Fruit fly (Drosophila melanogaster): ENCODE results near the gene CG13760.

CG13760 gene

DNA sequence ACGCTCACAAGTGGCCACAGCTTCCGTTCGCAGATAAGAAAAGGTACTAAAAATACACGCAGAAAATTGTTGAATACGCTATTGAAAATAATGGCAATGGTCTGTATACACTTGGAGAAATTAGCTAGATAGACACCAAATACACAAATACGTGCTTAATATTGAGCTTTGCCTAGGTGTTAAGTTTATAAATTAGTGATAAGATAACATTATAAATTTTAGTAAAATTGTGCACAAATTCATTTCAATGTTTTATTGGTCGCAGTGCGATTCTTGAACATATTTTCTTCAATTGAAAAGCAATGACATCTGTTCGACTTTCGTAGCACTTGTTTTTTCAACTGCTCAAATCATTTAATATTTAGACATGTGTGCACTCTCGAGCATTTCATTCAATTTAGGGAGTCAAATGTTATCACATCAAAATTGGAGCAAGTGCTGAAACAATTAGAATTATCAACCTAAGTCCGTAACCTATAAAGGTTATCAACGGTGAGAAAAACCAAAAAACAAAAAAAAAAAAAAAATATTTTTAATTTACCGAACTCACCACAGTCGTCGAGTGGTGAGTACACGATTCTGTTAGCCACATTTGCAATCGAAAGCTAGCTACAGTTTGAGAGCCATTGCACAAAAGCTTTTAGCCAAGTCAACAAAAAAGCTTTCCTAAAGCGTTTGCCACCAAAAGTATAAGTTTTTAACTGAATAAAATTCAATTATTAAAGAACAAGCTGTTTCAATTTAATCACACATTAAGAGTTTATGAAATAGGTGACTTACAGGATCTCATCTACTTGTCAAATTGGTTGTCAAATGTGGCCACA is 38.6 kb downstream of the CG13760 start:
- no peak for TF ChIP-seq usp (GFP tag; optimal IDR thresholded peaks at IDR 0.05)
- no peak for TF ChIP-seq EcR (GFP tag; optimal IDR thresholded peaks at IDR 0.05)
- no peak for TF ChIP-seq pan (optimal IDR thresholded peaks at IDR 0.05)
- TF ChIP-seq psq (optimal IDR thresholded peaks at IDR 0.05): no peak
- no peak for TF ChIP-seq Dll (optimal IDR thresholded peaks at IDR 0.05)
- no peak for TF ChIP-seq CG8478 (optimal IDR thresholded peaks at IDR 0.05)

DNA sequence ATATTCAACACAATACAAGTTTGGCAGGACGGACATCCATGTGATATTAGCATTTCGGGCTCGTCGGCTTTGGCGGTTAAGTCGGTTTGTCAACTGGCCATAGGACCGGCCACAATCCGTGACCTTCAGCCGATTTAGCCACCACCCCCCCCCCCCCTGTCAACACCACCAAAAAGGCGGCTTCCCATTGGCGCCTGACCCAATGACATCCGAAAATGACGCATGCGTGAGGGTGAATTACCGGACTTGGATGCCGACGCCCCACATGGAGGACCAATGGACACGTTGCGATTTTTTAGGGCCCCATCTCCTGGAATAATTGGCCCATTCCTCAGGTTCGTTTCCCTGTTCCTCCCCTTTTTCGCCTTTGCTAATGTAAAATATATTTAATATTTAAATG is 39.2 kb downstream of the CG13760 start:
- TF ChIP-seq CG8478 (optimal IDR thresholded peaks at IDR 0.05) (no peak), EcR (GFP tag; optimal IDR thresholded peaks at IDR 0.05) (no peak), psq (optimal IDR thresholded peaks at IDR 0.05) (no peak), usp (GFP tag; optimal IDR thresholded peaks at IDR 0.05) (no peak), pan (optimal IDR thresholded peaks at IDR 0.05) (no peak), Dll (optimal IDR thresholded peaks at IDR 0.05) (no peak)

DNA sequence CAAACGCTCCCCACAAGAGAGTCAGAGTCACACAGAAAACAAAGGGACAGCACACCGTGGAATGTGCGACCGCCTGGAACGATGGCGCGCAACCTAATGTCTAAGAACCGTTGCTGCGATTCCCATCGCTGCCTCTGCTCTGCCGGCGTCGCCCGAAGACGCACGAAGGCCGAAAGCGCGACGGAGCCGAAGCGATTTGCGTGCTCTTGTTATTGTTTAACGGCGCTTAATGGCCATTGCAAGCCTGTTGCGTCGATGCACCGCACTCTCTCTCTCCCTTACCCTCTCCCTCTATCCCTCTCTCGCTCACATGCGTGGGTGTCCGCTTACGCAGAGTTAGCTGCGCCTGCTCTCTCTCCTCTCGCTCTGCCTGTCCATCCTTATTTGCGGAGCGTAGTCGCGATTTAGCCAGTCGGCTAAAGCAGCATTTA is 40.2 kb downstream of the CG13760 start, which contains the start of gene trol:
TSS of gene trol (minus strand) at position 100 of the 431 bp plus-strand sequence.
- TF ChIP-seq pan (optimal IDR thresholded peaks at IDR 0.05): no peak
- TF ChIP-seq Dll (optimal IDR thresholded peaks at IDR 0.05): peak; percentile 88
- no peak for TF ChIP-seq usp (GFP tag; optimal IDR thresholded peaks at IDR 0.05)

DNA sequence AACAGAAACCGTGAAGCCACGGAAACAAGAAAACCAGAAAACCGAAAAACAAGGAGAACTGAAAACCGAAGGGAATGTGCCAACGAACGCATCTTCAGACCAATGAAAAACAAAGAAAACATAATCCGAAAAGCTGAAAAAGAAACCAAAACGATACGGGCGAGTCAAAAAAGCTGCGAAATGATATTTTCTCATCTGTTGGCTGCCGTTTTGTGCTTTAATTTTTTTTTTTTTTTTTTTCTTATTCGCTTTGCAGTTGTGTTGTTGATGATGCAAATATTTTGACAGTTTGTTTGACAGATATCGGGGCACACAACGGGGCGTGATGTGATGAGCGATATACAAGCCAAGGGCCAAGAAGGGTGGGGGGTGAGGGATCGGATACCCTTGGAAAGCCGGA is 43.0 kb downstream of the CG13760 start:
- no peak for TF ChIP-seq usp (GFP tag; optimal IDR thresholded peaks at IDR 0.05)
- TF ChIP-seq psq (optimal IDR thresholded peaks at IDR 0.05): no peak
- TF ChIP-seq CG8478 (optimal IDR thresholded peaks at IDR 0.05): no peak
- TF ChIP-seq Dll (optimal IDR thresholded peaks at IDR 0.05): no peak
- TF ChIP-seq EcR (GFP tag; optimal IDR thresholded peaks at IDR 0.05): no peak
- TF ChIP-seq pan (optimal IDR thresholded peaks at IDR 0.05): no peak

DNA sequence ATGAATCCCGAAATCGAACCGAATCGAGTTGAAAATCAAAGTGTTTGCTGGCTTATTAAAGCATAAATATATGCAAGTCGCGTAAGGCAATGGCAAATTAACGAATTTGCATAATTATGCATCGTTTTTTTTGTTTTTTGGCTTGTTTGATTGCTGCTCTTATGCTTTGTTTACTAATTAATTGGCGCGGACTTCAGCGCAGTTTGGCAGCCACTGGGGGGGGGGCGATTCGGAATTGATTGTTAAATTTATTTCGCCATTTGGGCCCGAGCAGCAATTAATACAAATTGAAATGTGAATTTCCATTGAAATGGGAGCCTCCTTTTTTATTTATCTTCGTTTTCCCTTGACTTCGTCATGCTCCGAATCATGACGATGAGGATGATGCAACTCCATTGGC is 46.0 kb downstream of the CG13760 start:
- TF ChIP-seq EcR (GFP tag; optimal IDR thresholded peaks at IDR 0.05) (no peak), CG8478 (optimal IDR thresholded peaks at IDR 0.05) (no peak), usp (GFP tag; optimal IDR thresholded peaks at IDR 0.05) (no peak), pan (optimal IDR thresholded peaks at IDR 0.05) (no peak), psq (optimal IDR thresholded peaks at IDR 0.05) (no peak), Dll (optimal IDR thresholded peaks at IDR 0.05) (no peak)

DNA sequence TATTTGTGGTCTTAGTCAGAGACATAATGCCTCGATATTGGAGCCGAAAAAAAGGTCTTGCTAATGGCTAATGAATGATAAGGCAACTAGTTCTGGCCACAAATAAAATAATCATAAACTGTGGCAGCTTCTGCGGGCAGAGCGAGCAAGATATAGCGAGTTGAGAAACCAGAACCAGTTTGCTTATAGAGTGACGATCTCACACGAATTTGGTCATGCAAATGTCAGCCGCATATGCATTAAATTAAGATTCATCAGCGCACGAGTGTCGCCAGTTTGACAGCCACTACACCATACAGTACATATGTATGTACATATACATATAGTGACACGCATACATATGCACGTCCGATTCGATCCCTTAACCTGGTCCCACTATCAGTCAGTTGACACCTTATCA is 47.1 kb downstream of the CG13760 start:
- no peak for TF ChIP-seq EcR (GFP tag; optimal IDR thresholded peaks at IDR 0.05)
- no peak for TF ChIP-seq psq (optimal IDR thresholded peaks at IDR 0.05)
- no peak for TF ChIP-seq usp (GFP tag; optimal IDR thresholded peaks at IDR 0.05)
- TF ChIP-seq pan (optimal IDR thresholded peaks at IDR 0.05): no peak
- no peak for TF ChIP-seq Dll (optimal IDR thresholded peaks at IDR 0.05)
- TF ChIP-seq CG8478 (optimal IDR thresholded peaks at IDR 0.05): no peak

DNA sequence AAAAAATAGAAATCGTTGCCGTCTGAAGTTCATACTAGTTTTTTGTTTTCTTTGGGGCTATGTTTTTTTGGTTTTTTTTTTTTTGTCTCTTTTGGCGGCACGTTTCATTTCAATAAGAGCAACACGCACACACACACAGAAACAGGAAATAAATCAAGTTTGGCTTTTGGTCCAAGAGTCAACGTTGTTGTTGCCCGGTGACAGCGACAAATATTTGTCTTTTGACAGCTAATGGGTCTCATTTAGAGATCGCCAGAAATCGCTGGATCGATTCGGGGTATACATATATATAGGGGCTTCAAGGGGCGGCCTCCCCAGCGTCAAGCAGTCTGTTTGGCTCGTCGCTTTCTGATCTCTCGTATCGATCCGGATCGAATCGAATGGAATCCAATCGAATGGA is 48.1 kb downstream of the CG13760 start:
- no peak for TF ChIP-seq EcR (GFP tag; optimal IDR thresholded peaks at IDR 0.05)
- TF ChIP-seq psq (optimal IDR thresholded peaks at IDR 0.05): no peak
- no peak for TF ChIP-seq pan (optimal IDR thresholded peaks at IDR 0.05)
- no peak for TF ChIP-seq usp (GFP tag; optimal IDR thresholded peaks at IDR 0.05)
- no peak for TF ChIP-seq Dll (optimal IDR thresholded peaks at IDR 0.05)
- no peak for TF ChIP-seq CG8478 (optimal IDR thresholded peaks at IDR 0.05)

DNA sequence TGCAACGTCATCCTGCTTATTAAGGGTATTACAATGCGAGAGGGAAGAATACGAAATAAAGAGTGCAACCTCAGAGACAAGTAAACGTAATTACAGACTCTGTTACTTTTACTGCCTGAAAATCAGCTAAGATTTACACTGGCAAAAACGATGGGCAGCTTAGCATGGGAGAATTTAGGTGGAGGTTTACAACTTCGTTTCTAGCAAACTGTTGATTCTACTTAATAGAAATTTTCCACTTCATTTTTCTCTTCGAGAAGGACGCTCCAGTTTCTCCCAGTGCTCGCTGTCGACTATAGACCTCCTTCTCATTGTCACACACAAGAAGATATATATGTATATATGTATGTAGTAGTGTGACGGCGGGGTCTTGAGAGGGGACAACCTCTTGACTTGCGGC is 49.4 kb downstream of the CG13760 start:
- no peak for TF ChIP-seq usp (GFP tag; optimal IDR thresholded peaks at IDR 0.05)
- no peak for TF ChIP-seq CG8478 (optimal IDR thresholded peaks at IDR 0.05)

DNA sequence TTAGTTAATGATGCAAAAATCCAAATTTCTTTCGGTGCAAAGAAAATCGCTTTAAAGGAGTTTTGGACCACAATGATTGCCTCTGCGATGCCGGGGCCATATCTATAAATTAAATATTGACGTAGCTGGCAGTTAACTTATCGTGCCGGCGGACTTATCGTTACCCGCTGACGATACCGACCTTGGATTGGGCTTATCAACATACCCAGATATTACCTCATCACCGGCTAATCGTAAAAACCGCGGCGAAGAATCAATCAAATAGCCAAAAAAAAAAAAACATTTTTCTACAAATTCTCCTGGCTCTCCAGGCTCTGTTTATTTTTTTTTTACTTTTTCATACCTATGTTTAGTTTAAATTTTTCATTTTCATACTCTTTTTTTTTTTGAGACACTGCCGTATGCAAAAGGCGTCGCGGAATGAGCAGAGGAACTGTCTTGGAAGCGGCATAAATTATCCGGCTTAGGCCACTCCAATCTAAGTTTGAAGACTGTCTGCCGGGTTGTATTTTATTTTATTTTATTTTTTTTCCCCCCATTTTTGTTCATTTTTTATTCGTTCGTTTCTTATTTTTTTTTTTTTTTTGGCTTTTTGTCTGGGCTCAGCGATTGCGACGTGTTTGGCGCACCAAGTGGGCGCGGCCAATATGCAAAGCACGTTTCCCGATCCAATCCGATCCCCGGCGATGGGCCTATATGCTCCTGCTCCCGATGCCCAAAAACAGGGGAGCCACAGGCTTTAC is 50.4 kb downstream of the CG13760 start:
- TF ChIP-seq usp (GFP tag; optimal IDR thresholded peaks at IDR 0.05) (no peak), psq (optimal IDR thresholded peaks at IDR 0.05) (no peak), CG8478 (optimal IDR thresholded peaks at IDR 0.05) (no peak), Dll (optimal IDR thresholded peaks at IDR 0.05) (no peak), EcR (GFP tag; optimal IDR thresholded peaks at IDR 0.05) (no peak), pan (optimal IDR thresholded peaks at IDR 0.05) (no peak)

DNA sequence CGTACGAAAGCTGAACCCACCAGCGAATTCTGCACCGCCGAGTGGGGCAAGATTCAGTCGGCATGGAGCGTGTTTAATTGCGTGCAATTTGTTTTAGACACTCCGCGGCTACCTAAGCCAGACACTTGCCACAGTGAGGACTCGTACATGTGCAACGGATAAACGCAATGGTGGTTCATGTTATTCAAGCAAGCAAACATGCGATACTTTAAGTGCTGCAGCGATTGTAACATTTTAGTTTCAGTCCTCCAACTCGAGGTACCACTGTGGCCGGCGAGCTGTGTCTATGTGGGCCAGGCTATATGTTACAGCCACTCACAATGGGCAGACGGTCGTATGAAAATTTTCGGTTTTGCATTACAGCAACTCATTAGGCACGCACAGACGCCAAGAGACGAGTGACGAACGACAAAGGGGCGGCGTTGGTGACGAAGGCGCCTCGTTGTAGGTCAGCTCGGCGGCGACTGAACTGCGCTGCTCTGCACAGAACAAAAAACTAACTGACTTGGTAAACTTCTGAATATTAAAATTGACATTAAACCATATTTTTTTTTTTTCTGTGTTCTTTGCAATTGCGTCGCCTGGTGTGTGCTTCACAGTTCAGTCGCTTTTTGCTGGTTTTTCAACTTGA is 51.5 kb downstream of the CG13760 start:
- TF ChIP-seq psq (optimal IDR thresholded peaks at IDR 0.05) (no peak), CG8478 (optimal IDR thresholded peaks at IDR 0.05) (no peak), pan (optimal IDR thresholded peaks at IDR 0.05) (no peak), Dll (optimal IDR thresholded peaks at IDR 0.05) (no peak), usp (GFP tag; optimal IDR thresholded peaks at IDR 0.05) (no peak), EcR (GFP tag; optimal IDR thresholded peaks at IDR 0.05) (no peak)
